Worm (Caenorhabditis elegans) whole organism, L3 larva: ENCODE data around the gene wdr-48.

ENCODE experiments used
- ceh-16 ChIP-seq: sonication (generic microtip); optimal IDR thresholded peaks from 2 replicates; lab custom pipeline; 2017; ENCODE audit warnings: missing biosample characterization, missing genetic modification characterization
- ceh-82 ChIP-seq: fragments of 150-350 bp; optimal IDR thresholded peaks from 2 replicates; lab custom pipeline; 2014; ENCODE audit warnings: missing biosample characterization, missing genetic modification characterization
- ceh-9 ChIP-seq: sonication (generic microtip); optimal IDR thresholded peaks from 2 replicates; lab custom pipeline; 2018; ENCODE audit warnings: missing biosample characterization, missing genetic modification characterization
- egl-27 ChIP-seq: sonication (generic microtip); optimal IDR thresholded peaks from 4 replicates; lab custom pipeline; 2017; ENCODE audit warnings: missing biosample characterization, missing genetic modification reagents, missing genetic modification characterization
- egl-5 ChIP-seq: fragments of 150-350 bp; optimal IDR thresholded peaks from 2 replicates; lab custom pipeline; 2017; ENCODE audit warnings: missing biosample characterization, missing genetic modification reagents, missing genetic modification characterization, inconsistent platforms
- elt-1 ChIP-seq: fragments of 150-350 bp; optimal IDR thresholded peaks from 2 replicates; lab custom pipeline; 2014; ENCODE audit warnings: missing biosample characterization, missing genetic modification characterization
- elt-2 ChIP-seq: sonication (generic microtip); optimal IDR thresholded peaks from 2 replicates; lab custom pipeline; 2016; ENCODE audit warnings: missing genetic modification reagents, mild to moderate bottlenecking, missing genetic modification characterization, missing compliant biosample characterization
- elt-3 ChIP-seq, 3 experiments: fragments of 150-350 bp in 1 of 3; sonication (generic microtip) in 2 of 3; optimal IDR thresholded peaks; 2 replicates in 2 of 3; 4 replicates in 1 of 3; lab custom pipeline; 2014 to 2017; ENCODE audit warnings: missing biosample characterization in 3 of 3, missing genetic modification characterization in 3 of 3
- eor-1 ChIP-seq, 2 experiments: fragments of 150-350 bp; optimal IDR thresholded peaks; 2 replicates each; lab custom pipeline; 2014 to 2018; ENCODE audit warnings: missing biosample characterization in 2 of 2, missing genetic modification characterization in 2 of 2
- fkh-10 ChIP-seq: sonication (generic microtip); optimal IDR thresholded peaks from 2 replicates; lab custom pipeline; 2017; ENCODE audit warnings: missing biosample characterization, missing genetic modification reagents, missing genetic modification characterization
- hmg-11 ChIP-seq: sonication (generic microtip); optimal IDR thresholded peaks from 2 replicates; lab custom pipeline; 2016; ENCODE audit warnings: missing genetic modification characterization, missing compliant biosample characterization
- jun-1 ChIP-seq: fragments of 150-350 bp; optimal IDR thresholded peaks from 2 replicates; lab custom pipeline; 2014; ENCODE audit warnings: missing biosample characterization, missing genetic modification reagents, missing genetic modification characterization
- lin-15B ChIP-seq: fragments of 150-350 bp; optimal IDR thresholded peaks from 2 replicates; lab custom pipeline; 2014; ENCODE audit warnings: missing biosample characterization, missing genetic modification characterization
- mml-1 ChIP-seq: fragments of 150-350 bp; sonication (generic microtip); optimal IDR thresholded peaks from 3 replicates; lab custom pipeline; 2014; ENCODE audit warnings: missing biosample characterization, missing genetic modification characterization
- nfya-1 ChIP-seq: sonication (generic microtip); optimal IDR thresholded peaks from 2 replicates; lab custom pipeline; 2017; ENCODE audit warnings: missing genetic modification characterization, mild to moderate bottlenecking, missing compliant biosample characterization, antibody characterized with exemption, moderate library complexity; ENCODE audit not compliant: insufficient read depth
- nhr-23 ChIP-seq: fragments of 150-350 bp; optimal IDR thresholded peaks from 2 replicates; lab custom pipeline; 2014; ENCODE audit warnings: missing biosample characterization, missing genetic modification reagents, missing genetic modification characterization
- nhr-25 ChIP-seq: sonication (generic microtip); optimal IDR thresholded peaks from 2 replicates; lab custom pipeline; 2017; ENCODE audit warnings: missing biosample characterization, missing genetic modification characterization
- nhr-67 ChIP-seq: fragments of 150-350 bp; optimal IDR thresholded peaks from 2 replicates; lab custom pipeline; 2014; ENCODE audit warnings: missing biosample characterization, missing genetic modification characterization
- nhr-77 ChIP-seq: fragments of 150-350 bp; optimal IDR thresholded peaks from 2 replicates; lab custom pipeline; 2014; ENCODE audit warnings: missing biosample characterization, missing genetic modification characterization
- pha-4 ChIP-seq: fragments of 150-350 bp; optimal IDR thresholded peaks from 2 replicates; lab custom pipeline; 2014; ENCODE audit warnings: missing biosample characterization, missing genetic modification reagents, missing genetic modification characterization
- pqm-1 ChIP-seq: fragments of 150-350 bp; optimal IDR thresholded peaks from 2 replicates; lab custom pipeline; 2017; ENCODE audit warnings: missing biosample characterization, missing genetic modification characterization, inconsistent platforms
- sea-2 ChIP-seq: fragments of 150-350 bp; sonication (generic microtip); optimal IDR thresholded peaks from 4 replicates; lab custom pipeline; 2014; ENCODE audit warnings: missing biosample characterization, missing genetic modification reagents, missing genetic modification characterization
- skn-1 ChIP-seq: fragments of 150-350 bp; optimal IDR thresholded peaks from 2 replicates; lab custom pipeline; 2014; ENCODE audit warnings: missing biosample characterization, missing genetic modification characterization
- snpc-4 ChIP-seq: fragments of 150-350 bp; optimal IDR thresholded peaks from 2 replicates; lab custom pipeline; 2014; ENCODE audit warnings: missing biosample characterization, missing genetic modification characterization
- unc-62 ChIP-seq: fragments of 150-350 bp; sonication (generic microtip); optimal IDR thresholded peaks from 4 replicates; lab custom pipeline; 2014; ENCODE audit warnings: missing biosample characterization, missing genetic modification reagents, missing genetic modification characterization
- zag-1 ChIP-seq: fragments of 150-350 bp; optimal IDR thresholded peaks from 2 replicates; lab custom pipeline; 2014; ENCODE audit warnings: missing biosample characterization, missing genetic modification characterization
- ztf-4 ChIP-seq: fragments of 150-350 bp; optimal IDR thresholded peaks from 2 replicates; lab custom pipeline; 2014; ENCODE audit warnings: missing biosample characterization, missing genetic modification characterization

wdr-48 gene

ce11 chrIII:4600139-4600762, 21.6 kb downstream of the wdr-48 start, which contains the start of gene mab-21:
Gene mab-21 (plus strand): TSS chrIII:4600753.
- TF ChIP-seq egl-27: no peak
- TF ChIP-seq nhr-23 (tag; lab: Kevin White, UChicago): peak; percentile 0
- TF ChIP-seq nhr-25 (tag; lab: Kevin White, UChicago): peak; percentile 5
- peak in 1 of 3 experiments; percentile 34 for TF ChIP-seq elt-3 (tag; optimal IDR thresholded peaks at IDR 0.05; lab: Kevin White, UChicago)

- no peak for TF ChIP-seq ceh-9
- no peak for TF ChIP-seq nhr-23 (tag; lab: Kevin White, UChicago)
- no peak for TF ChIP-seq egl-27
- TF ChIP-seq sea-2 (GFP tag; lab: Kevin White, UChicago): no peak
- TF ChIP-seq pha-4: no peak
- TF ChIP-seq zag-1: no peak
- TF ChIP-seq nhr-77 (tag; lab: Kevin White, UChicago): no peak
- no peak for TF ChIP-seq jun-1 (tag; lab: Kevin White, UChicago)
- TF ChIP-seq elt-3 (tag; optimal IDR thresholded peaks at IDR 0.05; lab: Kevin White, UChicago): no peak
- TF ChIP-seq ceh-16: no peak
- no peak for TF ChIP-seq pqm-1 (tag; lab: Kevin White, UChicago)
Observed at ce11 chrIII:4601286-4601685, 22.6 kb downstream of the wdr-48 start.

- TF ChIP-seq nfya-1 (tag; lab: Kevin White, UChicago) (no peak), nhr-23 (tag; lab: Kevin White, UChicago) (no peak), egl-5 (tag; lab: Kevin White, UChicago) (peak; percentile 93), eor-1 (tag; optimal IDR thresholded peaks at IDR 0.05; lab: Kevin White, UChicago) (no peak), ceh-82 (tag; lab: Kevin White, UChicago) (no peak)
Observed at ce11 chrIII:4603837-4604236, 25.2 kb downstream of the wdr-48 start.

ce11 chrIII:4612334-4612953, 33.8 kb downstream of the wdr-48 start, which contains the start of gene sel-2:
Gene sel-2 (minus strand): TSS chrIII:4612384.
- TF ChIP-seq snpc-4: peak; percentile 65
- TF ChIP-seq ceh-82 (tag; lab: Kevin White, UChicago): no peak
- no peak for TF ChIP-seq eor-1 (tag; optimal IDR thresholded peaks at IDR 0.05; lab: Kevin White, UChicago)
- peak; percentile 0 for TF ChIP-seq lin-15B
- no peak for TF ChIP-seq ceh-16
- peak; percentile 61 for TF ChIP-seq hmg-11 (tag; lab: Kevin White, UChicago)
- no peak for TF ChIP-seq elt-1 (tag; lab: Kevin White, UChicago)
- no peak for TF ChIP-seq nhr-67 (tag; lab: Kevin White, UChicago)
- no peak for TF ChIP-seq skn-1 (tag; lab: Kevin White, UChicago)
- peak; percentile 39 for TF ChIP-seq nhr-25 (tag; lab: Kevin White, UChicago)
- no peak for TF ChIP-seq ztf-4
- TF ChIP-seq nfya-1 (tag; lab: Kevin White, UChicago): peak; percentile 36
- TF ChIP-seq pha-4: peak; percentile 57

- TF ChIP-seq eor-1 (tag; optimal IDR thresholded peaks at IDR 0.05; lab: Kevin White, UChicago): no peak
- TF ChIP-seq nhr-25 (tag; lab: Kevin White, UChicago): peak; percentile 77
- TF ChIP-seq elt-2 (tag; lab: Kevin White, UChicago): no peak
- TF ChIP-seq mml-1 (tag; lab: Kevin White, UChicago): no peak
- TF ChIP-seq, all 47 proteins: peak for 1
Observed at ce11 chrIII:4616071-4616571, 37.5 kb downstream of the wdr-48 start, which contains the start of gene lips-3. Gene lips-3 (plus strand): TSS chrIII:4616528.

DNA sequence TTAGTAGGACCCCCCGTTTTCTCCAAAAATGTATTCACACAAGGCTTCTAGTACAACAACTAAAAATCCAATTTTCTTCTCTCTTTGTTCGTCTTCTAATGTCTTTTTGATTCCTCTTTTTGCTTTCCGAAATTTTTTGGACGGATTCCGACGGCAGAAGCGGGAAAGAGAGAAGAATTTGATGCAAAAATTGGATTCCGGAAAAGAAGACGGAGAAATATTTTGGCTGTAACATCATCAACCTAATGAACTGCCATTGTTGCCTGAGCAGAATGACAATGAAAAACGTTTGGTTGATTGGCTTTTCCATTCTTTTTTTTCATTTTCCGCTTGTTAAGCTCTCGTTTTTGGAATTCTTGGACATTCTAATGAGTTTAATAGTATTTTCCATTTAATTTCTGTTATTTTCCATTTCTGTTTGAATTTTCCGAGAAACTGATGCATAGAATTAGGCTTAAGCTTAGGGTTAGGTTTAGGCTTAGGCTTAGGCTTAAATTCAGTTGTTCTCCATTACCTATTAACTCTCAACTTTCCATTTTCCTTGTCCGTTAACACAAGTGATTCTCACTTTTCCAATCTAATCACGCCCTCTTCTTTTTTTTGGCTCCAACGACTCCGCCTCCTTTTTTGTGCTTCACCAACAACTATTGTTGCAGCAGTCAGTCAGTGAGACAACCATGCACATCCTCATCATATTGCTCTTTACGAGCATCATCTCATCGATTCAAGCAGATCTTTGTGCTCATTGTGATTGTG, 43.9 kb downstream of the wdr-48 start, which contains the start of gene lron-5:
Gene lron-5, plus strand, starts transcription at position 655 of the 756 bp plus-strand sequence.
- no peak for TF ChIP-seq unc-62 (GFP tag; lab: Kevin White, UChicago)
- TF ChIP-seq fkh-10 (GFP tag; lab: Kevin White, UChicago): peak; percentile 60
- no peak for TF ChIP-seq ceh-16
